Worm (Caenorhabditis elegans): Measurements from ENCODE around the gene C14B1.3.

ce11 chrIII:3734007-3734406, 30.6 kb downstream of the C14B1.3 start, which contains the start of gene F34D10.3:
- TF ChIP-seq jun-1 (tag; optimal IDR thresholded peaks at IDR 0.05) (no peak), egl-27 (tag; optimal IDR thresholded peaks at IDR 0.05) (no peak), pha-4 (GFP tag; IDR thresholded peaks at IDR 0.05) (no peak), pha-4 (tag; optimal IDR thresholded peaks at IDR 0.05) (no peak), snpc-4 (tag; optimal IDR thresholded peaks at IDR 0.05) (no peak), R02D3.7 (tag; optimal IDR thresholded peaks at IDR 0.05) (no peak), zip-11 (GFP tag; IDR thresholded peaks at IDR 0.05) (no peak), nhr-25 (tag; optimal IDR thresholded peaks at IDR 0.05; ENCODE audit: borderline replicate concordance, insufficient read depth) (no peak), ztf-11 (tag; optimal IDR thresholded peaks at IDR 0.05) (no peak), pqm-1 (tag; optimal IDR thresholded peaks at IDR 0.05) (no peak), tra-1 (GFP tag; IDR thresholded peaks at IDR 0.05) (no peak), mep-1 (tag; optimal IDR thresholded peaks at IDR 0.05) (no peak), spr-3 (GFP tag; optimal IDR thresholded peaks at IDR 0.05) (no peak), nhr-77 (tag; optimal IDR thresholded peaks at IDR 0.05) (no peak)
